Worm (Caenorhabditis elegans) whole organism, young adult: Measurements from ENCODE around the gene epn-1.

Experiments used
- B0019.2 ChIP-seq: fragments of 200-800 bp; sonication (Bioruptor generic); conservative IDR thresholded peaks from 2 replicates; pipeline ENCODE4 v1.3.6; 2022; ENCODE audit warnings: missing genetic modification reagents, missing genetic modification characterization, missing compliant biosample characterization
- B0035.1 ChIP-seq: sonication (generic microtip); optimal IDR thresholded peaks from 2 replicates; lab custom pipeline; 2016; ENCODE audit warnings: missing genetic modification characterization, mild to moderate bottlenecking, missing compliant biosample characterization, missing genotype, missing genetic modification reagents
- C17E4.6 ChIP-seq: fragments of 200-800 bp; sonication (Bioruptor generic); IDR thresholded peaks from 2 replicates; pipeline ENCODE4 v1.3.6; 2022; ENCODE audit warnings: missing genetic modification reagents, missing genetic modification characterization, missing compliant biosample characterization
- D2030.7 ChIP-seq: fragments of 200-800 bp; sonication (Bioruptor generic); IDR thresholded peaks from 2 replicates; pipeline ENCODE4 v1.3.6; 2022; ENCODE audit warnings: missing genetic modification reagents, missing genetic modification characterization, missing compliant biosample characterization
- F23B12.7 ChIP-seq: sonication (generic microtip); optimal IDR thresholded peaks from 2 replicates; lab custom pipeline; 2017; ENCODE audit warnings: missing genetic modification characterization, mild to moderate bottlenecking, missing compliant biosample characterization, antibody characterized with exemption, moderate library complexity; ENCODE audit not compliant: insufficient read depth
- K11D2.4 ChIP-seq: fragments of 200-800 bp; sonication (Bioruptor generic); IDR thresholded peaks from 2 replicates; pipeline ENCODE4 v1.3.6; 2022; ENCODE audit warnings: missing genetic modification reagents, missing genetic modification characterization, missing compliant biosample characterization
- T26A5.8 ChIP-seq: sonication (generic microtip); optimal IDR thresholded peaks from 2 replicates; lab custom pipeline; 2016; ENCODE audit warnings: missing genetic modification characterization, missing compliant biosample characterization
- Y56A3A.18 ChIP-seq: fragments of 200-800 bp; sonication (Bioruptor generic); IDR thresholded peaks from 2 replicates; pipeline ENCODE4 v1.3.6; 2022; ENCODE audit warnings: missing genetic modification reagents, missing genetic modification characterization, missing compliant biosample characterization
- Y79H2A.3 ChIP-seq: fragments of 200-800 bp; sonication (Bioruptor generic); conservative IDR thresholded peaks from 2 replicates; pipeline ENCODE4 v1.3.6; 2022; ENCODE audit warnings: missing genetic modification reagents, missing genetic modification characterization, missing compliant biosample characterization
- akir-1 ChIP-seq: fragments of 200-800 bp; sonication (Bioruptor generic); optimal IDR thresholded peaks from 2 replicates; lab custom pipeline; 2018; ENCODE audit warnings: mild to moderate bottlenecking, missing genetic modification characterization, moderate library complexity, missing compliant biosample characterization
- aptf-3 ChIP-seq: fragments of 200-800 bp; sonication (Bioruptor generic); IDR thresholded peaks from 2 replicates; pipeline ENCODE4 v1.3.6; 2022; ENCODE audit warnings: missing genetic modification characterization, missing compliant biosample characterization
- athp-1 ChIP-seq: sonication (generic microtip); optimal IDR thresholded peaks from 2 replicates; lab custom pipeline; 2017; ENCODE audit warnings: mild to moderate bottlenecking, missing genetic modification characterization, missing compliant biosample characterization
- ceh-40 ChIP-seq: fragments of 200-800 bp; sonication (Bioruptor generic); IDR thresholded peaks from 2 replicates; pipeline ENCODE4 v1.3.6; 2022; ENCODE audit warnings: missing genetic modification characterization, missing compliant biosample characterization
- ceh-79 ChIP-seq: sonication (generic microtip); optimal IDR thresholded peaks from 2 replicates; lab custom pipeline; 2017; ENCODE audit warnings: mild to moderate bottlenecking, missing genetic modification characterization, missing compliant biosample characterization
- dpl-1 ChIP-seq: fragments of 150-350 bp; optimal IDR thresholded peaks from 2 replicates; lab custom pipeline; 2014; ENCODE audit warnings: missing biosample characterization, missing genetic modification reagents, missing genetic modification characterization
- egl-18 ChIP-seq: fragments of 200-800 bp; sonication (Bioruptor generic); IDR thresholded peaks from 2 replicates; pipeline ENCODE4 v1.3.6; 2022; ENCODE audit warnings: missing genetic modification reagents, missing genetic modification characterization, missing compliant biosample characterization
- egrh-3 ChIP-seq: fragments of 200-800 bp; sonication (Bioruptor generic); IDR thresholded peaks from 2 replicates; pipeline ENCODE4 v1.3.6; 2022; ENCODE audit warnings: missing genetic modification reagents, missing genetic modification characterization, missing compliant biosample characterization
- ekl-4 ChIP-seq: fragments of 200-800 bp; sonication (Bioruptor generic); IDR thresholded peaks from 2 replicates; pipeline ENCODE4 v1.3.6; 2022; ENCODE audit warnings: missing genetic modification reagents, missing genetic modification characterization, missing compliant biosample characterization
- ets-4 ChIP-seq: fragments of 200-800 bp; sonication (Bioruptor generic); optimal IDR thresholded peaks from 2 replicates; lab custom pipeline; 2018; ENCODE audit warnings: mild to moderate bottlenecking, missing genetic modification characterization, missing compliant biosample characterization
- hmg-20 ChIP-seq: fragments of 200-800 bp; sonication (Bioruptor generic); IDR thresholded peaks from 2 replicates; pipeline ENCODE4 v1.3.6; 2022; ENCODE audit warnings: missing genetic modification reagents, missing genetic modification characterization, missing compliant biosample characterization
- hrde-1 ChIP-seq: sonication (generic microtip); optimal IDR thresholded peaks from 2 replicates; lab custom pipeline; 2016; ENCODE audit warnings: missing genetic modification characterization, mild to moderate bottlenecking, missing compliant biosample characterization, moderate library complexity, missing genotype, missing genetic modification reagents, borderline replicate concordance
- hsf-1 ChIP-seq: fragments of 200-800 bp; sonication (Bioruptor generic); IDR thresholded peaks from 2 replicates; pipeline ENCODE4 v1.3.6; 2022; ENCODE audit warnings: missing genetic modification reagents, missing genetic modification characterization, missing compliant biosample characterization
- lag-1 ChIP-seq: fragments of 200-800 bp; sonication (Bioruptor generic); IDR thresholded peaks from 2 replicates; pipeline ENCODE4 v1.3.6; 2022; ENCODE audit warnings: missing genetic modification reagents, missing genetic modification characterization, missing compliant biosample characterization
- let-607 ChIP-seq, 2 experiments: fragments of 200-800 bp in 1 of 2; sonication (Bioruptor generic) in 1 of 2; sonication (generic microtip) in 1 of 2; optimal IDR thresholded peaks; 2 replicates each; lab custom pipeline; 2016 to 2018; ENCODE audit warnings: mild to moderate bottlenecking in 2 of 2, missing compliant biosample characterization in 2 of 2, missing genetic modification characterization in 2 of 2, moderate library complexity in 2 of 2, missing genotype in 1 of 2
- lin-35 ChIP-seq, 3 experiments: fragments of 150-350 bp in 2 of 3; sonication (generic microtip) in 1 of 3; optimal IDR thresholded peaks; 2 replicates each; lab custom pipeline; 2014 to 2018; ENCODE audit warnings: missing biosample characterization in 3 of 3, missing genetic modification characterization in 3 of 3, missing genetic modification reagents in 3 of 3
- lir-1 ChIP-seq: fragments of 200-800 bp; sonication (Bioruptor generic); conservative IDR thresholded peaks from 2 replicates; pipeline ENCODE4 v1.3.6; 2022; ENCODE audit warnings: missing genetic modification reagents, missing genetic modification characterization, missing compliant biosample characterization
- lsl-1 ChIP-seq: fragments of 200-800 bp; sonication (Bioruptor generic); optimal IDR thresholded peaks from 2 replicates; lab custom pipeline; 2018; ENCODE audit warnings: mild to moderate bottlenecking, missing genetic modification characterization, moderate library complexity, missing compliant biosample characterization
- lsy-27 ChIP-seq: sonication (generic microtip); optimal IDR thresholded peaks from 2 replicates; lab custom pipeline; 2017; ENCODE audit warnings: missing genetic modification characterization, mild to moderate bottlenecking, missing compliant biosample characterization, antibody characterized with exemption, missing genotype, borderline replicate concordance; ENCODE audit not compliant: insufficient read depth
- madf-6 ChIP-seq: fragments of 200-800 bp; sonication (Bioruptor generic); IDR thresholded peaks from 2 replicates; pipeline ENCODE4 v1.3.6; 2022; ENCODE audit warnings: missing genetic modification reagents, missing genetic modification characterization, missing compliant biosample characterization
- mcd-1 ChIP-seq: fragments of 200-800 bp; sonication (Bioruptor generic); IDR thresholded peaks from 2 replicates; pipeline ENCODE4 v1.3.6; 2022; ENCODE audit warnings: missing genetic modification reagents, missing genetic modification characterization, missing compliant biosample characterization
- nfya-2 ChIP-seq: fragments of 200-800 bp; sonication (Bioruptor generic); IDR thresholded peaks from 2 replicates; pipeline ENCODE4 v1.3.6; 2022; ENCODE audit warnings: missing genetic modification reagents, missing genetic modification characterization, missing compliant biosample characterization
- nfyb-1 ChIP-seq: fragments of 200-800 bp; sonication (Bioruptor generic); IDR thresholded peaks from 2 replicates; pipeline ENCODE4 v1.3.6; 2022; ENCODE audit warnings: missing genetic modification reagents, missing genetic modification characterization, missing compliant biosample characterization
- nhr-120 ChIP-seq: fragments of 200-800 bp; sonication (Bioruptor generic); IDR thresholded peaks from 2 replicates; pipeline ENCODE4 v1.3.6; 2022; ENCODE audit warnings: missing genetic modification characterization, missing compliant biosample characterization
- nhr-179 ChIP-seq: sonication (generic microtip); optimal IDR thresholded peaks from 2 replicates; lab custom pipeline; 2016; ENCODE audit warnings: mild to moderate bottlenecking, missing genetic modification characterization, missing compliant biosample characterization
- nhr-27 ChIP-seq: fragments of 200-800 bp; sonication (Bioruptor generic); optimal IDR thresholded peaks from 2 replicates; lab custom pipeline; 2018; ENCODE audit warnings: mild to moderate bottlenecking, missing genetic modification characterization, moderate library complexity, missing compliant biosample characterization
- nhr-90 ChIP-seq: sonication (generic microtip); optimal IDR thresholded peaks from 2 replicates; lab custom pipeline; 2016; ENCODE audit warnings: missing genotype, mild to moderate bottlenecking, missing genetic modification characterization, missing compliant biosample characterization
- pha-4 ChIP-seq: fragments of 150-350 bp; sonication (generic microtip); optimal IDR thresholded peaks from 2 replicates; lab custom pipeline; 2014; ENCODE audit warnings: missing biosample characterization, missing genetic modification reagents, missing genetic modification characterization
- snpc-3.4 ChIP-seq: sonication (generic microtip); optimal IDR thresholded peaks from 2 replicates; lab custom pipeline; 2017; ENCODE audit warnings: missing genetic modification characterization, mild to moderate bottlenecking, missing compliant biosample characterization, antibody characterized with exemption, moderate library complexity, missing genotype, missing genetic modification reagents
- snpc-4 ChIP-seq, 5 experiments: fragments of 150-350 bp in 1 of 5; sonication (generic microtip) in 4 of 5; optimal IDR thresholded peaks; 2 replicates each; lab custom pipeline; 2014 to 2018; ENCODE audit warnings: missing genetic modification characterization in 5 of 5, missing biosample characterization in 3 of 5, antibody characterized with exemption in 2 of 5, mild to moderate bottlenecking in 2 of 5, missing compliant biosample characterization in 2 of 5, missing genotype in 2 of 5, moderate library complexity in 2 of 5, missing genetic modification reagents in 1 of 5
- tbx-9 ChIP-seq: sonication (generic microtip); optimal IDR thresholded peaks from 2 replicates; lab custom pipeline; 2016; ENCODE audit warnings: borderline replicate concordance, missing genetic modification characterization, inconsistent platforms, missing compliant biosample characterization
- zfh-2 ChIP-seq: fragments of 200-800 bp; sonication (Bioruptor generic); conservative IDR thresholded peaks from 2 replicates; pipeline ENCODE4 v1.3.6; 2022; ENCODE audit warnings: missing genetic modification reagents, missing genetic modification characterization, missing compliant biosample characterization
- zim-3 ChIP-seq: sonication (generic microtip); optimal IDR thresholded peaks from 2 replicates; lab custom pipeline; 2017; ENCODE audit warnings: mild to moderate bottlenecking, missing genetic modification characterization, moderate library complexity, missing compliant biosample characterization
- ztf-26 ChIP-seq: sonication (generic microtip); optimal IDR thresholded peaks from 2 replicates; lab custom pipeline; 2017; ENCODE audit warnings: missing genetic modification characterization, missing compliant biosample characterization
- ztf-6 ChIP-seq: fragments of 200-800 bp; sonication (Bioruptor generic); IDR thresholded peaks from 2 replicates; pipeline ENCODE4 v1.3.6; 2022; ENCODE audit warnings: missing genetic modification reagents, missing genetic modification characterization, missing compliant biosample characterization

Gene epn-1

DNA sequence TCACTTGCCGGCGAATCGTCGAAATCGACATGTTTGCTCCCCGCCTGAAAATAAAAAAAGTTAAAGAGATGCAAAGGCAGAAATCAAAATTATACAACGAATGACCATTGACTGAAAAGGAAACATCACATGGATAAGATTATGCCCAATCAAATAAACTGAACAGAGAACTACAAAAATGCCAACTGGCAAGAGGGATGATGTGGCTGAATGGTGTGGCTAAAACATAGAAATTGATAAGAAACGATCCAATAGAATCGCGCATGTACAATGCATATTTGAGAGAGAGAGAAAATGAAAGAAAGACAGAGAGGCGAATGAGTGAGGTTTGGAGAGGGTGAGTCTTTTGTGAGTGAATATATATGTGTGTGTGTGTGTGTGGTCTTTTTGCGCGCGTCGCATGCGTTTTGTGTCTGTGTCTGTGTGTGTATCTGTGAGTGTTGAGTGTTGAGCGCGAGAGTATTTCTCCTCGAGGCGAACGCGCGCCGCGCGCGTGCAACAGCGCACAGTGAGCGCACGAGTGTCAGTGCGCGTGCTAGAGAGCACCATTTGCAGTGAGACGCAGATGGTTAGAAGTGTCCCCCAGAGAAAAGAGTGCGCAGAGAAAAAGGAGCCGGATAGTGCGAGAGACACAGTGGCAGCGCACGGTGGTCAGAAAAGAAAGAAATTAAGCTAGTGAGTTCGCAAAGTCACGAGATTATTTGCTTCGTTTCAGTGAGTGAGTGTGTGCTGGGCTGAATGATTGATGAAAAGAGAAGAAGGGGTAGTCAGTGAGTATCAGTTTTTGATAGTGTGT is at the start of gene epn-1 (continued):
- TF ChIP-seq lag-1 (GFP tag; lab: Robert Waterston, UW) (0 out of 2 replicates have a peak, but pooled peaks have one; percentile 64), lir-1 (GFP tag; lab: Robert Waterston, UW) (peak; percentile 99), nhr-90 (tag; lab: Kevin White, UChicago) (peak; percentile 94), nhr-179 (tag; lab: Kevin White, UChicago) (no peak), tbx-9 (no peak), ekl-4 (GFP tag; lab: Robert Waterston, UW) (peak; percentile 95), ceh-79 (peak; percentile 87), dpl-1 (GFP tag; lab: Kevin White, UChicago) (no peak), hrde-1 (tag; lab: Kevin White, UChicago) (no peak), hmg-20 (GFP tag; lab: Robert Waterston, UW) (no peak), let-607 (tag; optimal IDR thresholded peaks at IDR 0.05; lab: Kevin White, UChicago) (peak; percentile 86 to 96), lsl-1 (GFP tag; lab: Kevin White, UChicago) (peak; percentile 4), nhr-27 (tag; lab: Kevin White, UChicago) (peak; percentile 71), lsy-27 (peak; percentile 67), lin-35 (GFP tag; optimal IDR thresholded peaks at IDR 0.05; lab: Kevin White, UChicago) (peak in 1 of 3 experiments; percentile 90), zim-3 (tag; lab: Kevin White, UChicago) (peak; percentile 76), egl-18 (peak; percentile 92), ztf-6 (GFP tag; lab: Robert Waterston, UW) (0 out of 2 replicates have a peak, but pooled peaks have one; percentile 37), aptf-3 (GFP tag; lab: Robert Waterston, UW) (no peak), mcd-1 (GFP tag; lab: Robert Waterston, UW) (peak; percentile 88), T26A5.8 (tag; lab: Kevin White, UChicago) (no peak), egrh-3 (GFP tag; lab: Robert Waterston, UW) (peak; percentile 86), ceh-40 (GFP tag; lab: Robert Waterston, UW) (0 out of 2 replicates have a peak, but pooled peaks have one; percentile 26), athp-1 (tag; lab: Kevin White, UChicago) (peak; percentile 96), snpc-4 (GFP tag; optimal IDR thresholded peaks at IDR 0.05; lab: Kevin White, UChicago) (peak; percentile 63), snpc-4 (tag; optimal IDR thresholded peaks at IDR 0.05; lab: Kevin White, UChicago) (peak in 3 of 4 experiments; percentile 80 to 89 (median 87)), B0019.2 (no peak), K11D2.4 (peak; percentile 96), hsf-1 (GFP tag; lab: Robert Waterston, UW) (0 out of 2 replicates have a peak, but pooled peaks have one; percentile 55), pha-4 (tag; lab: Kevin White, UChicago) (peak; percentile 4), C17E4.6 (GFP tag; lab: Robert Waterston, UW) (0 out of 2 replicates have a peak, but pooled peaks have one; percentile 63), zfh-2 (peak; percentile 100), F23B12.7 (tag; lab: Kevin White, UChicago) (peak; percentile 34), snpc-3.4 (tag; lab: Kevin White, UChicago) (no peak), D2030.7 (no peak), ets-4 (peak; percentile 95), madf-6 (0 out of 2 replicates have a peak, but pooled peaks have one; percentile 21), Y56A3A.18 (peak; percentile 50; the same call in 1 of the 2 replicates), ztf-26 (peak; percentile 97), nhr-120 (GFP tag; lab: Robert Waterston, UW) (0 out of 2 replicates have a peak, but pooled peaks have one; percentile 40), nfyb-1 (GFP tag; lab: Robert Waterston, UW) (peak; percentile 96), Y79H2A.3 (GFP tag; lab: Robert Waterston, UW) (peak; percentile 59; the same call in 1 of the 2 replicates), akir-1 (GFP tag; lab: Kevin White, UChicago) (peak; percentile 82), nfya-2 (GFP tag; lab: Robert Waterston, UW) (no peak), B0035.1 (tag; lab: Kevin White, UChicago) (peak; percentile 84)
